Worm (Caenorhabditis elegans) whole organism, mixed stage, embryonic: Measurements from ENCODE around the gene T25D3.4.

ENCODE experiments used
- ceh-43 ChIP-seq: fragments of 200-800 bp; sonication (Bioruptor generic); optimal IDR thresholded peaks from 2 replicates; lab custom pipeline; 2018; ENCODE audit warnings: mild to moderate bottlenecking, missing genetic modification characterization, moderate library complexity, missing compliant biosample characterization
- drap-1 ChIP-seq: fragments of 200-800 bp; sonication (Bioruptor generic); optimal IDR thresholded peaks from 3 replicates; lab custom pipeline; 2018; ENCODE audit warnings: mild to moderate bottlenecking, missing genetic modification characterization, missing compliant biosample characterization
- lsy-2 ChIP-seq: fragments of 150-350 bp; optimal IDR thresholded peaks from 2 replicates; lab custom pipeline; 2014; ENCODE audit warnings: missing biosample characterization, missing genetic modification characterization
- nhr-237 ChIP-seq: fragments of 150-350 bp; optimal IDR thresholded peaks from 2 replicates; lab custom pipeline; 2014; ENCODE audit warnings: missing biosample characterization, missing genetic modification characterization

DNA sequence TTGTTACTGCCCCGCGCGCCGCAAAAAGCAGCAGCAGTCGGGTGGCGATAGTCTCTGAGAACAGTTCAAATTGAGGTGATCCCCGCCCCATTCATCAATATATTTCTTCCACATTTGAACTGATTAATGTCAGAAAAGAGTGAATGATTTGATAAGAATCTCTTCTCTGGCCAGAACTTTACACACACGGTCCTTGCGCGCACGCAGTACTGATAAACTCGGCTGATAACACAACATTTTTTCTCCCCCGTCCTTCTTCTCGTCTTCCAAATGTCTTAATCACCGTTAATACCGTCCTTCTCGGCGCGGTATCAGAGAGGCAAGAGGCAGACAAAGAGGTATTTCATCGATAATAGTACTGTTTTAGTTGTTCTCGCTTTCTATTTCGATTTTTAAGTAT is 15.1 kb downstream of the T25D3.4 start, which contains the start of gene etr-1:
- no peak for TF ChIP-seq nhr-237 (tag; lab: Kevin White, UChicago)
- no peak for TF ChIP-seq lsy-2 (tag; lab: Kevin White, UChicago)
- no peak for TF ChIP-seq ceh-43 (GFP tag; lab: Kevin White, UChicago)
- TF ChIP-seq drap-1, result no peak
